Worm (Caenorhabditis elegans) whole organism, early embryonic: ENCODE results near the gene Y67D2.2.

ENCODE experiments used
- B0310.2 ChIP-seq: sonication (generic microtip); optimal IDR thresholded peaks from 2 replicates; lab custom pipeline; 2016; ENCODE audit warnings: mild to moderate bottlenecking, missing genetic modification characterization, missing compliant biosample characterization
- F13C5.2 ChIP-seq: sonication (generic microtip); optimal IDR thresholded peaks from 2 replicates; lab custom pipeline; 2017; ENCODE audit warnings: mild to moderate bottlenecking, missing genetic modification characterization, inconsistent platforms, missing compliant biosample characterization
- aly-1 ChIP-seq: sonication (generic microtip); optimal IDR thresholded peaks from 2 replicates; lab custom pipeline; 2016; ENCODE audit warnings: missing genetic modification characterization, missing compliant biosample characterization
- ama-1 ChIP-seq: fragments of 150-350 bp; optimal IDR thresholded peaks from 2 replicates; lab custom pipeline; 2014
- ceh-13 ChIP-seq: fragments of 200-800 bp; sonication (Bioruptor generic); optimal IDR thresholded peaks from 2 replicates; lab custom pipeline; 2018; ENCODE audit warnings: mild to moderate bottlenecking, missing genetic modification characterization, missing compliant biosample characterization
- ceh-36 ChIP-seq: sonication (generic microtip); optimal IDR thresholded peaks from 2 replicates; lab custom pipeline; 2016; ENCODE audit warnings: missing genetic modification characterization, inconsistent platforms, missing compliant biosample characterization
- ets-7 ChIP-seq: sonication (generic microtip); optimal IDR thresholded peaks from 2 replicates; lab custom pipeline; 2016; ENCODE audit warnings: missing genotype, missing genetic modification characterization, missing compliant biosample characterization
- flt-1 ChIP-seq: fragments of 200-800 bp; sonication (Bioruptor generic); IDR thresholded peaks from 2 replicates; pipeline ENCODE4 v1.3.6; 2022; ENCODE audit warnings: missing genetic modification characterization, missing compliant biosample characterization
- hmbx-1 ChIP-seq: sonication (generic microtip); optimal IDR thresholded peaks from 2 replicates; lab custom pipeline; 2016; ENCODE audit warnings: mild to moderate bottlenecking, missing genetic modification characterization, missing compliant biosample characterization
- hmg-4 ChIP-seq: fragments of 200-800 bp; sonication (Bioruptor generic); optimal IDR thresholded peaks from 2 replicates; lab custom pipeline; 2018; ENCODE audit warnings: mild to moderate bottlenecking, missing genetic modification characterization, missing compliant biosample characterization
- hnd-1 ChIP-seq: sonication (generic microtip); optimal IDR thresholded peaks from 2 replicates; lab custom pipeline; 2016; ENCODE audit warnings: missing genetic modification characterization, missing compliant biosample characterization
- pes-1 ChIP-seq: fragments of 200-800 bp; sonication (Bioruptor generic); IDR thresholded peaks from 2 replicates; pipeline ENCODE4 v1.3.6; 2022; ENCODE audit warnings: missing genetic modification reagents, missing genetic modification characterization, missing compliant biosample characterization
- scrt-1 ChIP-seq: fragments of 200-800 bp; sonication (Bioruptor generic); IDR thresholded peaks from 2 replicates; pipeline ENCODE4 v1.3.6; 2022; ENCODE audit warnings: missing genetic modification characterization, missing compliant biosample characterization
- sea-1 ChIP-seq: fragments of 200-800 bp; sonication (Bioruptor generic); conservative IDR thresholded peaks from 2 replicates; pipeline ENCODE4 v1.3.6; 2022; ENCODE audit warnings: missing genetic modification characterization, missing compliant biosample characterization
- tbx-11 ChIP-seq: fragments of 200-800 bp; sonication (Bioruptor generic); IDR thresholded peaks from 2 replicates; pipeline ENCODE4 v1.3.6; 2022; ENCODE audit warnings: missing genetic modification characterization, missing compliant biosample characterization
- tbx-37 ChIP-seq: fragments of 200-800 bp; sonication (Bioruptor generic); conservative IDR thresholded peaks from 2 replicates; pipeline ENCODE4 v1.3.6; 2022; ENCODE audit warnings: missing genetic modification reagents, missing genetic modification characterization, missing compliant biosample characterization
- tra-4 ChIP-seq: sonication (generic microtip); optimal IDR thresholded peaks from 2 replicates; lab custom pipeline; 2017; ENCODE audit warnings: missing genetic modification characterization, missing compliant biosample characterization

The Y67D2.2 gene

ce11 chrIII:1578566-1578965 is 20.0 kb downstream of the Y67D2.2 start:
- TF ChIP-seq pes-1 (no peak), ama-1 (lab: Kevin White, UChicago) (no peak)

- no peak for TF ChIP-seq ceh-36 (tag; lab: Kevin White, UChicago)
- no peak for TF ChIP-seq scrt-1 (GFP tag; lab: Robert Waterston, UW)
- TF ChIP-seq tbx-37 (GFP tag; lab: Robert Waterston, UW): no peak
Measured at ce11 chrIII:1579001-1579400, 20.4 kb downstream of the Y67D2.2 start.

ce11 chrIII:1580142-1580541 is 21.5 kb downstream of the Y67D2.2 start:
- TF ChIP-seq scrt-1 (GFP tag; lab: Robert Waterston, UW): no peak
- TF ChIP-seq B0310.2 (tag; lab: Kevin White, UChicago): no peak
- TF ChIP-seq ceh-36 (tag; lab: Kevin White, UChicago): no peak
- no peak for TF ChIP-seq tbx-11 (GFP tag; lab: Robert Waterston, UW)

ce11 chrIII:1583529-1583928 is 24.9 kb downstream of the Y67D2.2 start:
- TF ChIP-seq scrt-1 (GFP tag; lab: Robert Waterston, UW) (no peak), B0310.2 (tag; lab: Kevin White, UChicago) (no peak), flt-1 (GFP tag; lab: Robert Waterston, UW) (no peak), ets-7 (tag; lab: Kevin White, UChicago) (no peak), tra-4 (tag; lab: Kevin White, UChicago) (no peak), tbx-37 (GFP tag; lab: Robert Waterston, UW) (no peak), tbx-11 (GFP tag; lab: Robert Waterston, UW) (no peak), aly-1 (tag; lab: Kevin White, UChicago) (no peak), sea-1 (GFP tag; lab: Robert Waterston, UW) (no peak), F13C5.2 (tag; lab: Kevin White, UChicago) (no peak), ceh-13 (no peak), hmg-4 (no peak), ama-1 (lab: Kevin White, UChicago) (no peak), hnd-1 (tag; lab: Kevin White, UChicago) (no peak), hmbx-1 (no peak), ceh-36 (tag; lab: Kevin White, UChicago) (no peak), pes-1 (no peak)

ce11 chrIII:1584216-1584715 is 25.7 kb downstream of the Y67D2.2 start:
- TF ChIP-seq B0310.2 (tag; lab: Kevin White, UChicago) (no peak), tbx-11 (GFP tag; lab: Robert Waterston, UW) (no peak), aly-1 (tag; lab: Kevin White, UChicago) (no peak), tra-4 (tag; lab: Kevin White, UChicago) (no peak)

- TF ChIP-seq pes-1 (no peak), hmg-4 (no peak), scrt-1 (GFP tag; lab: Robert Waterston, UW) (0 out of 2 replicates have a peak, but pooled peaks have one; percentile 22)
Measured at ce11 chrIII:1591681-1592080, 33.1 kb downstream of the Y67D2.2 start.

- TF ChIP-seq pes-1 (peak; percentile 54; the same call in 1 of the 2 replicates), flt-1 (GFP tag; lab: Robert Waterston, UW) (no peak)
Measured at ce11 chrIII:1598927-1599326, 40.3 kb downstream of the Y67D2.2 start.

- peak; percentile 53; the same call in 1 of the 2 replicates for TF ChIP-seq tbx-11 (GFP tag; lab: Robert Waterston, UW)
- TF ChIP-seq aly-1 (tag; lab: Kevin White, UChicago): no peak
- TF ChIP-seq flt-1 (GFP tag; lab: Robert Waterston, UW): peak; percentile 48; the same call in 1 of the 2 replicates
- TF ChIP-seq pes-1: peak; percentile 69
- TF ChIP-seq hnd-1 (tag; lab: Kevin White, UChicago): no peak
- TF ChIP-seq F13C5.2 (tag; lab: Kevin White, UChicago): no peak
Measured at ce11 chrIII:1600670-1601194, 42.1 kb downstream of the Y67D2.2 start, which contains the start of gene sms-3. TSS of gene sms-3 (minus strand) at chrIII:1601144.

- TF ChIP-seq hnd-1 (tag; lab: Kevin White, UChicago) (peak; percentile 49), pes-1 (peak; percentile 82), tbx-37 (GFP tag; lab: Robert Waterston, UW) (peak; percentile 75), ceh-13 (no peak), tbx-11 (GFP tag; lab: Robert Waterston, UW) (peak; percentile 81), hmg-4 (peak; percentile 57), sea-1 (GFP tag; lab: Robert Waterston, UW) (peak; percentile 85), hmbx-1 (no peak), scrt-1 (GFP tag; lab: Robert Waterston, UW) (peak; percentile 71), F13C5.2 (tag; lab: Kevin White, UChicago) (peak; percentile 31), B0310.2 (tag; lab: Kevin White, UChicago) (peak; percentile 51), ceh-36 (tag; lab: Kevin White, UChicago) (peak; percentile 78), tra-4 (tag; lab: Kevin White, UChicago) (no peak), flt-1 (GFP tag; lab: Robert Waterston, UW) (peak; percentile 72), ama-1 (lab: Kevin White, UChicago) (no peak), aly-1 (tag; lab: Kevin White, UChicago) (peak; percentile 44)
Measured at ce11 chrIII:1601464-1602169, 43.0 kb downstream of the Y67D2.2 start.
